Fruit fly (Drosophila melanogaster) whole organism, embryonic: ENCODE results near the gene Hrs.
A peak's percentile ranks its signal among the peaks of the same experiment; 100 is the strongest.

Source experiments
- B-H1 ChIP-seq: fragments of 200-800 bp; sonication (Bioruptor generic); IDR thresholded peaks from 3 replicates; pipeline ENCODE4 v1.3.6; 2022; ENCODE audit warnings: missing biosample characterization, missing genetic modification characterization
- CG10267 ChIP-seq: fragments of 200-800 bp; sonication (Bioruptor generic); optimal IDR thresholded peaks from 2 replicates; lab custom pipeline; 2018; ENCODE audit warnings: missing biosample characterization, mild to moderate bottlenecking, missing genetic modification characterization, moderate library complexity
- CG11456 ChIP-seq: fragments of 200-800 bp; sonication (Bioruptor generic); IDR thresholded peaks from 3 replicates; pipeline ENCODE4 v1.3.6; 2022; ENCODE audit warnings: missing biosample characterization, missing genetic modification characterization
- CG1233 ChIP-seq: fragments of 200-800 bp; sonication (Bioruptor generic); optimal IDR thresholded peaks from 4 replicates; lab custom pipeline; 2018; ENCODE audit warnings: missing biosample characterization, mild to moderate bottlenecking, missing genetic modification characterization
- CG14014 ChIP-seq: fragments of 200-800 bp; sonication (Bioruptor generic); IDR thresholded peaks from 2 replicates; pipeline ENCODE4 v1.3.6; 2022; ENCODE audit warnings: missing biosample characterization, missing genetic modification characterization
- CG15011 ChIP-seq: fragments of 200-800 bp; sonication (Bioruptor generic); optimal IDR thresholded peaks from 3 replicates; lab custom pipeline; 2018; ENCODE audit warnings: missing biosample characterization, mild to moderate bottlenecking, missing genetic modification characterization
- CG15269 ChIP-seq: fragments of 200-800 bp; sonication (Bioruptor generic); optimal IDR thresholded peaks from 2 replicates; lab custom pipeline; 2018; ENCODE audit warnings: missing biosample characterization, mild to moderate bottlenecking, missing genetic modification characterization, moderate library complexity
- CG1647 ChIP-seq: fragments of 200-800 bp; sonication (Bioruptor generic); optimal IDR thresholded peaks from 3 replicates; lab custom pipeline; 2016; ENCODE audit warnings: missing biosample characterization, missing genetic modification characterization
- CG18262 ChIP-seq: fragments of 200-800 bp; optimal IDR thresholded peaks from 3 replicates; lab custom pipeline; 2019; ENCODE audit warnings: missing biosample characterization, mild to moderate bottlenecking, missing genetic modification characterization, moderate library complexity
- CG18476 ChIP-seq: fragments of 200-800 bp; sonication (Bioruptor generic); optimal IDR thresholded peaks from 2 replicates; lab custom pipeline; 2016; ENCODE audit warnings: missing biosample characterization, mild to moderate bottlenecking, missing genetic modification characterization
- CG30431 ChIP-seq: fragments of 200-800 bp; sonication (Bioruptor generic); optimal IDR thresholded peaks from 2 replicates; lab custom pipeline; 2017; ENCODE audit warnings: missing biosample characterization, missing genetic modification characterization
- CG33557 ChIP-seq: fragments of 200-800 bp; sonication (Bioruptor generic); optimal IDR thresholded peaks from 2 replicates; lab custom pipeline; 2019; ENCODE audit warnings: missing biosample characterization, mild to moderate bottlenecking, missing genetic modification characterization, moderate library complexity
- CG42726 ChIP-seq: fragments of 200-800 bp; sonication (Bioruptor generic); IDR thresholded peaks from 2 replicates; pipeline ENCODE4 v1.3.6; 2022; ENCODE audit warnings: missing biosample characterization, missing genetic modification characterization; ENCODE audit not compliant: partially characterized antibody
- CG4360 ChIP-seq: fragments of 200-800 bp; sonication (Bioruptor generic); IDR thresholded peaks from 2 replicates; pipeline ENCODE4 v1.3.6; 2022; ENCODE audit warnings: missing biosample characterization, missing genetic modification characterization
- CG4617 ChIP-seq: fragments of 200-800 bp; sonication (Bioruptor generic); optimal IDR thresholded peaks from 3 replicates; lab custom pipeline; 2016; ENCODE audit warnings: missing biosample characterization, missing genetic modification characterization, borderline replicate concordance
- CG4730 ChIP-seq: fragments of 200-800 bp; sonication (Bioruptor generic); IDR thresholded peaks from 2 replicates; pipeline ENCODE4 v1.3.6; 2022; ENCODE audit warnings: missing biosample characterization, missing genetic modification characterization
- CG5953 ChIP-seq: fragments of 200-800 bp; sonication (Bioruptor generic); IDR thresholded peaks from 2 replicates; pipeline ENCODE4 v1.3.6; 2022; ENCODE audit warnings: missing biosample characterization, missing genetic modification characterization
- CG6854 ChIP-seq: fragments of 200-800 bp; sonication (Bioruptor generic); optimal IDR thresholded peaks from 3 replicates; lab custom pipeline; 2017; ENCODE audit warnings: missing biosample characterization, mild to moderate bottlenecking, missing genetic modification characterization
- CG7928 ChIP-seq: fragments of 200-800 bp; sonication (Bioruptor generic); optimal IDR thresholded peaks from 2 replicates; lab custom pipeline; 2017; ENCODE audit warnings: missing biosample characterization, mild to moderate bottlenecking, missing genetic modification characterization
- CG7963 ChIP-seq: fragments of 200-800 bp; sonication (Bioruptor generic); IDR thresholded peaks from 3 replicates; pipeline ENCODE4 v1.3.6; 2022; ENCODE audit warnings: missing biosample characterization, missing genetic modification characterization; ENCODE audit not compliant: partially characterized antibody
- CG8388 ChIP-seq: fragments of 200-800 bp; sonication (Bioruptor generic); optimal IDR thresholded peaks from 2 replicates; lab custom pipeline; 2019; ENCODE audit warnings: missing biosample characterization, mild to moderate bottlenecking, missing genetic modification characterization, moderate library complexity
- CTCF ChIP-seq: fragments of 200-800 bp; sonication (Bioruptor generic); optimal IDR thresholded peaks from 2 replicates; lab custom pipeline; 2017; ENCODE audit warnings: missing biosample characterization, mild to moderate bottlenecking, missing genetic modification characterization, moderate library complexity
- Dip2 ChIP-seq: fragments of 200-800 bp; sonication (Bioruptor generic); IDR thresholded peaks from 2 replicates; pipeline ENCODE4 v1.3.6; 2022; ENCODE audit warnings: missing biosample characterization, missing genetic modification characterization
- Drgx ChIP-seq: fragments of 200-800 bp; sonication (Bioruptor generic); IDR thresholded peaks from 2 replicates; pipeline ENCODE4 v1.3.6; 2022; ENCODE audit warnings: missing biosample characterization, missing genetic modification characterization
- Gsc ChIP-seq: fragments of 200-800 bp; sonication (Bioruptor generic); IDR thresholded peaks from 2 replicates; pipeline ENCODE4 v1.3.6; 2022; ENCODE audit warnings: missing biosample characterization, missing genetic modification characterization
- H15 ChIP-seq: fragments of 200-800 bp; sonication (Bioruptor generic); IDR thresholded peaks from 3 replicates; pipeline ENCODE4 v1.3.6; 2022; ENCODE audit warnings: missing biosample characterization, missing genetic modification characterization
- Pdp1 ChIP-seq, 2 experiments: fragments of 200-800 bp; sonication (Bioruptor generic); optimal IDR thresholded peaks; 3 replicates each; lab custom pipeline; 2016; ENCODE audit warnings: missing biosample characterization in 2 of 2, missing genetic modification characterization in 2 of 2, mild to moderate bottlenecking in 1 of 2, moderate library complexity in 1 of 2
- Side ChIP-seq: fragments of 200-800 bp; sonication (Bioruptor generic); optimal IDR thresholded peaks from 2 replicates; lab custom pipeline; 2016; ENCODE audit warnings: missing biosample characterization, missing genetic modification characterization
- bowl ChIP-seq: fragments of 200-800 bp; sonication (Bioruptor generic); IDR thresholded peaks from 2 replicates; pipeline ENCODE4 v1.3.6; 2022; ENCODE audit warnings: missing biosample characterization, missing genetic modification characterization
- cad ChIP-seq: fragments of >200 bp; optimal IDR thresholded peaks from 2 replicates; lab custom pipeline; 2017; ENCODE audit warnings: missing biosample characterization, missing genetic modification characterization
- da ChIP-seq: fragments of 200-800 bp; sonication (Bioruptor generic); optimal IDR thresholded peaks from 2 replicates; lab custom pipeline; 2016; ENCODE audit warnings: missing biosample characterization, missing genetic modification characterization
- dan ChIP-seq: fragments of 200-800 bp; sonication (Bioruptor generic); IDR thresholded peaks from 2 replicates; pipeline ENCODE4 v1.3.6; 2022; ENCODE audit warnings: missing biosample characterization, missing genetic modification characterization
- dmrt11E ChIP-seq: fragments of 200-800 bp; sonication (Bioruptor generic); optimal IDR thresholded peaks from 3 replicates; lab custom pipeline; 2018; ENCODE audit warnings: missing biosample characterization, mild to moderate bottlenecking, missing genetic modification characterization, moderate library complexity
- eyg ChIP-seq: fragments of 200-800 bp; sonication (Bioruptor generic); optimal IDR thresholded peaks from 3 replicates; lab custom pipeline; 2016; ENCODE audit warnings: missing biosample characterization, missing genetic modification characterization
- fd96Cb ChIP-seq: fragments of 200-800 bp; sonication (Bioruptor generic); optimal IDR thresholded peaks from 2 replicates; lab custom pipeline; 2018; ENCODE audit warnings: missing biosample characterization, mild to moderate bottlenecking, missing genetic modification characterization, moderate library complexity
- hbn ChIP-seq: fragments of 200-800 bp; sonication (Bioruptor generic); IDR thresholded peaks from 2 replicates; pipeline ENCODE4 v1.3.6; 2022; ENCODE audit warnings: missing biosample characterization, missing genetic modification characterization; ENCODE audit not compliant: partially characterized antibody
- ind ChIP-seq: fragments of 200-800 bp; sonication (Bioruptor generic); optimal IDR thresholded peaks from 3 replicates; lab custom pipeline; 2016; ENCODE audit warnings: missing biosample characterization, missing genetic modification characterization
- kah ChIP-seq: fragments of 200-800 bp; sonication (Bioruptor generic); optimal IDR thresholded peaks from 2 replicates; lab custom pipeline; 2018; ENCODE audit warnings: missing biosample characterization, mild to moderate bottlenecking, missing genetic modification characterization
- lbe ChIP-seq: fragments of 200-800 bp; sonication (Bioruptor generic); optimal IDR thresholded peaks from 2 replicates; lab custom pipeline; 2016; ENCODE audit warnings: missing biosample characterization, mild to moderate bottlenecking, missing genetic modification characterization
- lov ChIP-seq, 2 experiments: fragments of 200-800 bp in 1 of 2; fragments of >200 bp in 1 of 2; sonication (Bioruptor generic) in 1 of 2; IDR thresholded peaks in 1 of 2; optimal IDR thresholded peaks in 1 of 2; 2 replicates in 1 of 2; 3 replicates in 1 of 2; pipeline versions ENCODE4 v1.3.6 to Lab custom; 2017 to 2022; ENCODE audit warnings: missing biosample characterization in 1 of 2, missing genetic modification characterization in 1 of 2
- odd ChIP-seq: fragments of 200-800 bp; sonication (Bioruptor generic); optimal IDR thresholded peaks from 2 replicates; lab custom pipeline; 2017; ENCODE audit warnings: missing biosample characterization, mild to moderate bottlenecking, missing genetic modification characterization
- onecut ChIP-seq: fragments of 200-800 bp; sonication (Bioruptor generic); IDR thresholded peaks from 2 replicates; pipeline ENCODE4 v1.3.6; 2022; ENCODE audit warnings: missing biosample characterization, missing genetic modification characterization
- pho ChIP-seq: fragments of 200-800 bp; sonication (Bioruptor generic); optimal IDR thresholded peaks from 2 replicates; lab custom pipeline; 2016; ENCODE audit warnings: missing biosample characterization, missing genetic modification characterization
- prd ChIP-seq, 3 experiments: fragments of >200 bp in 2 of 3; fragments of 200-800 bp in 1 of 3; sonication (Bioruptor generic) in 1 of 3; optimal IDR thresholded peaks in 2 of 3; IDR thresholded peaks in 1 of 3; 2 replicates in 2 of 3; 3 replicates in 1 of 3; pipeline versions ENCODE4 v1.3.6 to Lab custom; 2017 to 2022; ENCODE audit warnings: missing biosample characterization in 1 of 3, missing genetic modification characterization in 1 of 3
- sc ChIP-seq, 3 experiments: fragments of >200 bp in 2 of 3; fragments of 200-800 bp in 1 of 3; sonication (Bioruptor generic) in 1 of 3; optimal IDR thresholded peaks; 2 replicates in 2 of 3; 3 replicates in 1 of 3; lab custom pipeline; 2017; ENCODE audit warnings: mild to moderate bottlenecking in 1 of 3, missing biosample characterization in 1 of 3, missing genetic modification characterization in 1 of 3, missing genetic modification reagents in 1 of 3
- sna ChIP-seq: fragments of 200-800 bp; sonication (Bioruptor generic); IDR thresholded peaks from 2 replicates; pipeline ENCODE4 v1.3.6; 2022; ENCODE audit warnings: missing biosample characterization, missing genetic modification characterization; ENCODE audit not compliant: partially characterized antibody
- tap ChIP-seq: fragments of 200-800 bp; optimal IDR thresholded peaks from 3 replicates; lab custom pipeline; 2019; ENCODE audit warnings: missing biosample characterization, mild to moderate bottlenecking, missing genetic modification characterization, moderate library complexity
- unpg ChIP-seq: fragments of 200-800 bp; sonication (Bioruptor generic); optimal IDR thresholded peaks from 3 replicates; lab custom pipeline; 2018; ENCODE audit warnings: missing biosample characterization, mild to moderate bottlenecking, missing genetic modification characterization, moderate library complexity
- wek ChIP-seq: fragments of 200-800 bp; sonication (Bioruptor generic); optimal IDR thresholded peaks from 3 replicates; lab custom pipeline; 2018; ENCODE audit warnings: missing biosample characterization, mild to moderate bottlenecking, missing genetic modification characterization, moderate library complexity

Gene Hrs

DNA sequence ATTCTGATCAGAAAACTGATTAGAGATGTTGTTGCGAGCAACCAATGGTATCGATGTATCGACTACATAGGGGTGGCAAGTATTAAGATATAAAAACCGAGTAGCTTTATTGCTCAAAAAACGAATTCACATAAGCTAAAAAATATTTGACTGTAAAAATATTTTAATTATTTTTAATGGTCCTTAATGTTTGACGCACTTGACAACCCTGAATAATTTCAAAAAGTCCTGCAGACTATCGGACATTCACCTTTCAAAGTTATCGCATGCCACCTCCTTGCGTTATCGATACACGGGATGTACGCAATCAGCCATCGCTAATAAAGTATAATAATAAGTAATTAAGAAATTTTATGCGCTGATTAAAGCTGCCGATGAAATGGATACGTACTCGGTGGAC is 19.9 kb downstream of the Hrs start, which contains the start of the genes HemK2, Snapin and Tnpo-SR (continued):
- TF ChIP-seq eyg (GFP tag; lab: Kevin White, UChicago) (peak; percentile 6), ind (peak; percentile 91), Pdp1 (GFP tag; optimal IDR thresholded peaks at IDR 0.05; lab: Kevin White, UChicago) (peak; percentile 86 to 88), CG7963 (peak; percentile 72), hbn (GFP tag; lab: Robert Waterston, UW) (peak; percentile 97), CG11456 (GFP tag; lab: Robert Waterston, UW) (peak; percentile 95), dan (GFP tag; lab: Robert Waterston, UW) (no peak; the same call in 1 of the 2 replicates), lbe (GFP tag; lab: Kevin White, UChicago) (peak; percentile 93), CG15011 (GFP tag; lab: Kevin White, UChicago) (peak; percentile 69), lov (optimal IDR thresholded peaks at IDR 0.05; lab: Kevin White, UChicago) (no peak), lov (GFP tag; IDR thresholded peaks at IDR 0.05; lab: Robert Waterston, UW) (peak; percentile 89), CG42726 (GFP tag; lab: Robert Waterston, UW) (peak; percentile 85), tap (peak; percentile 86), onecut (peak; percentile 83), CG6854 (GFP tag; lab: Kevin White, UChicago) (peak; percentile 69), CG4617 (GFP tag; lab: Kevin White, UChicago) (peak; percentile 89), kah (GFP tag; lab: Kevin White, UChicago) (peak; percentile 68), Side (GFP tag; lab: Kevin White, UChicago) (peak; percentile 79), H15 (GFP tag; lab: Robert Waterston, UW) (peak; percentile 92), CTCF (GFP tag; lab: Kevin White, UChicago) (peak; percentile 25), sna (GFP tag; lab: Robert Waterston, UW) (peak; percentile 98), CG30431 (GFP tag; lab: Kevin White, UChicago) (peak; percentile 81), CG4730 (GFP tag; lab: Robert Waterston, UW) (peak; percentile 90), CG8388 (GFP tag; lab: Kevin White, UChicago) (peak; percentile 85), Drgx (GFP tag; lab: Robert Waterston, UW) (peak; percentile 87), unpg (GFP tag; lab: Kevin White, UChicago) (peak; percentile 91), sc (optimal IDR thresholded peaks at IDR 0.05; lab: Kevin White, UChicago) (no peak), sc (GFP tag; optimal IDR thresholded peaks at IDR 0.05; lab: Kevin White, UChicago) (peak; percentile 71), Dip2 (GFP tag; lab: Robert Waterston, UW) (no peak; the same call in 1 of the 2 replicates), wek (no peak), CG1647 (GFP tag; lab: Kevin White, UChicago) (peak; percentile 90), CG18262 (tag; lab: Kevin White, UChicago) (peak; percentile 89), CG4360 (GFP tag; lab: Robert Waterston, UW) (peak; percentile 50), CG1233 (GFP tag; lab: Kevin White, UChicago) (peak; percentile 88), CG5953 (GFP tag; lab: Robert Waterston, UW) (peak; percentile 79), CG7928 (GFP tag; lab: Kevin White, UChicago) (peak; percentile 67), cad (GFP tag; lab: Kevin White, UChicago) (no peak), prd (optimal IDR thresholded peaks at IDR 0.05; lab: Kevin White, UChicago) (no peak), prd (GFP tag; IDR thresholded peaks at IDR 0.05; lab: Robert Waterston, UW) (peak; percentile 97), da (GFP tag; lab: Kevin White, UChicago) (peak; percentile 55), dmrt11E (tag; lab: Kevin White, UChicago) (peak; percentile 90), fd96Cb (tag; lab: Kevin White, UChicago) (peak; percentile 84), Gsc (GFP tag; lab: Robert Waterston, UW) (peak; percentile 77; the same call in 1 of the 2 replicates), bowl (GFP tag; lab: Robert Waterston, UW) (peak; percentile 15; the same call in 1 of the 2 replicates), CG10267 (tag; lab: Kevin White, UChicago) (peak; percentile 88), CG18476 (peak; percentile 89), B-H1 (GFP tag; lab: Robert Waterston, UW) (peak; percentile 90), CG15269 (tag; lab: Kevin White, UChicago) (peak; percentile 91), pho (peak; percentile 86), CG33557 (GFP tag; lab: Kevin White, UChicago) (peak; percentile 84), odd (peak; percentile 78), CG14014 (GFP tag; lab: Robert Waterston, UW) (peak; percentile 91)
